Worm (Caenorhabditis elegans): Measurements from ENCODE around the gene C55B6.1.

ce11 chrX:7204175-7204574 lies 4.0 kb downstream of the C55B6.1 start:
- no peak for TF ChIP-seq nhr-11 (tag; optimal IDR thresholded peaks at IDR 0.05)
- TF ChIP-seq fos-1 (tag; optimal IDR thresholded peaks at IDR 0.05): no peak
- no peak for TF ChIP-seq nhr-237 (tag; optimal IDR thresholded peaks at IDR 0.05)
- TF ChIP-seq lin-13 (GFP tag; optimal IDR thresholded peaks at IDR 0.05): no peak
- TF ChIP-seq lir-3 (tag; optimal IDR thresholded peaks at IDR 0.05): no peak
- TF ChIP-seq unc-62 (GFP tag; optimal IDR thresholded peaks at IDR 0.05 in 1 of 2): no peak
- no peak for TF ChIP-seq unc-62 (tag; optimal IDR thresholded peaks at IDR 0.05)
- TF ChIP-seq nhr-77 (tag; optimal IDR thresholded peaks at IDR 0.05): no peak
- no peak for TF ChIP-seq F49E8.2 (tag; optimal IDR thresholded peaks at IDR 0.05; ENCODE audit: borderline replicate concordance)
- TF ChIP-seq snpc-4 (tag; optimal IDR thresholded peaks at IDR 0.05): no peak
- no peak for TF ChIP-seq ztf-11 (tag; optimal IDR thresholded peaks at IDR 0.05)
- no peak for TF ChIP-seq aly-2 (tag; optimal IDR thresholded peaks at IDR 0.05)
- no peak for TF ChIP-seq ama-1 (optimal IDR thresholded peaks at IDR 0.05)

All from whole organism, L4 larva.